Worm (Caenorhabditis elegans) whole organism, early embryonic: ENCODE results near the gene F56D5.9.

Source experiments
- B0310.2 ChIP-seq: sonication (generic microtip); optimal IDR thresholded peaks from 2 replicates; lab custom pipeline; 2016; ENCODE audit warnings: mild to moderate bottlenecking, missing genetic modification characterization, missing compliant biosample characterization
- F13C5.2 ChIP-seq: sonication (generic microtip); optimal IDR thresholded peaks from 2 replicates; lab custom pipeline; 2017; ENCODE audit warnings: mild to moderate bottlenecking, missing genetic modification characterization, inconsistent platforms, missing compliant biosample characterization
- aly-1 ChIP-seq: sonication (generic microtip); optimal IDR thresholded peaks from 2 replicates; lab custom pipeline; 2016; ENCODE audit warnings: missing genetic modification characterization, missing compliant biosample characterization
- ama-1 ChIP-seq: fragments of 150-350 bp; optimal IDR thresholded peaks from 2 replicates; lab custom pipeline; 2014
- ceh-13 ChIP-seq: fragments of 200-800 bp; sonication (Bioruptor generic); optimal IDR thresholded peaks from 2 replicates; lab custom pipeline; 2018; ENCODE audit warnings: mild to moderate bottlenecking, missing genetic modification characterization, missing compliant biosample characterization
- ceh-36 ChIP-seq: sonication (generic microtip); optimal IDR thresholded peaks from 2 replicates; lab custom pipeline; 2016; ENCODE audit warnings: missing genetic modification characterization, inconsistent platforms, missing compliant biosample characterization
- ets-7 ChIP-seq: sonication (generic microtip); optimal IDR thresholded peaks from 2 replicates; lab custom pipeline; 2016; ENCODE audit warnings: missing genotype, missing genetic modification characterization, missing compliant biosample characterization
- flt-1 ChIP-seq: fragments of 200-800 bp; sonication (Bioruptor generic); IDR thresholded peaks from 2 replicates; pipeline ENCODE4 v1.3.6; 2022; ENCODE audit warnings: missing genetic modification characterization, missing compliant biosample characterization
- hmbx-1 ChIP-seq: sonication (generic microtip); optimal IDR thresholded peaks from 2 replicates; lab custom pipeline; 2016; ENCODE audit warnings: mild to moderate bottlenecking, missing genetic modification characterization, missing compliant biosample characterization
- scrt-1 ChIP-seq: fragments of 200-800 bp; sonication (Bioruptor generic); IDR thresholded peaks from 2 replicates; pipeline ENCODE4 v1.3.6; 2022; ENCODE audit warnings: missing genetic modification characterization, missing compliant biosample characterization
- tbx-37 ChIP-seq: fragments of 200-800 bp; sonication (Bioruptor generic); conservative IDR thresholded peaks from 2 replicates; pipeline ENCODE4 v1.3.6; 2022; ENCODE audit warnings: missing genetic modification reagents, missing genetic modification characterization, missing compliant biosample characterization

DNA sequence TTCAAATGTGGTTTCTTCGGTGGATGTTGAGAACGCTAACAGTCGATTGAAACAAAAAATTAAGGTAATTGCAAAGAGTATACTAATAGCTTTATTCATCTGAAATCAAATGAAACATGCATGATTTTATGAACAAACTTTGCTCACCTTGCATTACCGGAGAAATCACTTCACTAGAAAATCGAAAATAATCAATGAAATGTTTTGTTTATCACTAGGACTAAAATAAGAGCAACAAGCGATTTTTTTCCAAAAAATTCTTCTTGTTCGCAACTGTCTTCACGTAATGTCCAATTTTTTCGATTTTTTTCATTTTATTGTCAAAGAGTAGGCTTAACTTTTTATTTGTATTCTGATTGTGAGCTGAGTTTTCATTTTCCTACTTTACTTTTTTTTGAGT lies at the start of gene F56D5.9:
- no peak for TF ChIP-seq ama-1 (lab: Kevin White, UChicago)
- TF ChIP-seq ceh-13 = no peak
- no peak for TF ChIP-seq tbx-37 (GFP tag; lab: Robert Waterston, UW)
- TF ChIP-seq scrt-1 (GFP tag; lab: Robert Waterston, UW) = no peak
- no peak for TF ChIP-seq aly-1
- TF ChIP-seq flt-1 (GFP tag; lab: Robert Waterston, UW) = no peak
- TF ChIP-seq F13C5.2 (tag; lab: Kevin White, UChicago) = no peak
- no peak for TF ChIP-seq hmbx-1 (tag; lab: Kevin White, UChicago)
- TF ChIP-seq ceh-36 (tag; lab: Kevin White, UChicago) = no peak
- no peak for TF ChIP-seq ets-7
- TF ChIP-seq B0310.2 (tag; lab: Kevin White, UChicago) = no peak
